Worm (Caenorhabditis elegans) whole organism, L1 larva: ENCODE results near the gene wee-1.3.
A peak's percentile ranks its signal among the peaks of the same experiment; 100 is the strongest.

Experiments
- C04F5.9 ChIP-seq: sonication (generic microtip); optimal IDR thresholded peaks from 2 replicates; lab custom pipeline; 2016; ENCODE audit warnings: missing genetic modification characterization, missing compliant biosample characterization
- C34B4.2 ChIP-seq: sonication (generic microtip); optimal IDR thresholded peaks from 2 replicates; lab custom pipeline; 2017; ENCODE audit warnings: mild to moderate bottlenecking, missing genetic modification characterization, missing compliant biosample characterization
- F16B12.6 ChIP-seq: fragments of 150-350 bp; optimal IDR thresholded peaks from 2 replicates; lab custom pipeline; 2014; ENCODE audit warnings: missing biosample characterization, missing genetic modification characterization
- Y116A8C.19 ChIP-seq: sonication (generic microtip); optimal IDR thresholded peaks from 2 replicates; lab custom pipeline; 2016; ENCODE audit warnings: missing compliant biosample characterization, missing genetic modification characterization, borderline replicate concordance
- blmp-1 ChIP-seq: fragments of 150-350 bp; optimal IDR thresholded peaks from 2 replicates; lab custom pipeline; 2014; ENCODE audit warnings: missing biosample characterization, missing genetic modification characterization
- ceh-88 ChIP-seq: fragments of 200-800 bp; sonication (Bioruptor generic); IDR thresholded peaks from 2 replicates; pipeline ENCODE4 v1.3.6; 2022; ENCODE audit warnings: missing genetic modification characterization, missing compliant biosample characterization
- ceh-90 ChIP-seq: sonication (generic microtip); optimal IDR thresholded peaks from 2 replicates; lab custom pipeline; 2016; ENCODE audit warnings: missing genetic modification characterization, missing compliant biosample characterization
- ces-1 ChIP-seq: fragments of 150-350 bp; optimal IDR thresholded peaks from 2 replicates; lab custom pipeline; 2014; ENCODE audit warnings: missing biosample characterization, missing genetic modification reagents, missing genetic modification characterization
- dsc-1 ChIP-seq: sonication (generic microtip); optimal IDR thresholded peaks from 2 replicates; lab custom pipeline; 2016; ENCODE audit warnings: mild to moderate bottlenecking, missing genetic modification characterization, missing compliant biosample characterization
- efl-1 ChIP-seq, 4 experiments: fragments of 150-350 bp; optimal IDR thresholded peaks in 3 of 4; peaks in 1 of 4; 1 replicate in 1 of 4; 2 replicates in 3 of 4; lab custom pipeline; 2014; ENCODE audit warnings: missing biosample characterization in 2 of 4, missing genetic modification characterization in 2 of 4, missing genetic modification reagents in 2 of 4
- efl-3 ChIP-seq: fragments of 200-800 bp; sonication (Bioruptor generic); optimal IDR thresholded peaks from 2 replicates; lab custom pipeline; 2018; ENCODE audit warnings: mild to moderate bottlenecking, missing genetic modification characterization, missing compliant biosample characterization
- egl-27 ChIP-seq, 2 experiments: fragments of 150-350 bp in 1 of 2; sonication (generic microtip); optimal IDR thresholded peaks; 3 replicates each; lab custom pipeline; 2017 to 2018; ENCODE audit warnings: missing biosample characterization in 2 of 2, missing genetic modification characterization in 2 of 2, missing genetic modification reagents in 2 of 2
- fkh-10 ChIP-seq: sonication (generic microtip); optimal IDR thresholded peaks from 2 replicates; lab custom pipeline; 2017; ENCODE audit warnings: missing biosample characterization, missing genetic modification reagents, missing genetic modification characterization
- fkh-8 ChIP-seq: sonication (generic microtip); optimal IDR thresholded peaks from 2 replicates; lab custom pipeline; 2016; ENCODE audit warnings: mild to moderate bottlenecking, missing genetic modification characterization, missing compliant biosample characterization
- fos-1 ChIP-seq: fragments of 150-350 bp; optimal IDR thresholded peaks from 2 replicates; lab custom pipeline; 2014; ENCODE audit warnings: missing biosample characterization, missing genetic modification characterization
- grh-1 ChIP-seq: fragments of 200-800 bp; sonication (Bioruptor generic); IDR thresholded peaks from 2 replicates; pipeline ENCODE4 v1.3.6; 2022; ENCODE audit warnings: missing genetic modification reagents, missing genetic modification characterization, missing compliant biosample characterization
- hlh-4 ChIP-seq: sonication (generic microtip); optimal IDR thresholded peaks from 2 replicates; lab custom pipeline; 2016; ENCODE audit warnings: mild to moderate bottlenecking, missing genetic modification characterization, missing compliant biosample characterization
- lin-14 ChIP-seq: fragments of 200-800 bp; sonication (Bioruptor generic); optimal IDR thresholded peaks from 2 replicates; lab custom pipeline; 2018; ENCODE audit warnings: mild to moderate bottlenecking, missing genetic modification characterization, moderate library complexity, missing compliant biosample characterization
- lin-35 ChIP-seq, 2 experiments: fragments of 150-350 bp; optimal IDR thresholded peaks; 2 replicates each; lab custom pipeline; 2014; ENCODE audit warnings: missing biosample characterization in 2 of 2, missing genetic modification characterization in 2 of 2, missing genetic modification reagents in 2 of 2
- lin-39 ChIP-seq: fragments of 150-350 bp; optimal IDR thresholded peaks from 2 replicates; lab custom pipeline; 2014; ENCODE audit warnings: missing biosample characterization, missing genetic modification reagents, missing genetic modification characterization
- lsy-2 ChIP-seq, 2 experiments: fragments of 150-350 bp; optimal IDR thresholded peaks; 2 replicates each; lab custom pipeline; 2014; ENCODE audit warnings: missing biosample characterization in 2 of 2, missing genetic modification characterization in 2 of 2
- mdl-1 ChIP-seq, 2 experiments: fragments of 150-350 bp; optimal IDR thresholded peaks; 2 replicates each; lab custom pipeline; 2014 to 2017; ENCODE audit warnings: missing biosample characterization in 2 of 2, missing genetic modification characterization in 2 of 2, inconsistent platforms in 1 of 2
- nhr-19 ChIP-seq: fragments of 200-800 bp; sonication (Bioruptor generic); conservative IDR thresholded peaks from 2 replicates; pipeline ENCODE4 v1.3.6; 2022; ENCODE audit warnings: missing genetic modification characterization, missing compliant biosample characterization
- nhr-47 ChIP-seq: sonication (generic microtip); optimal IDR thresholded peaks from 2 replicates; lab custom pipeline; 2016; ENCODE audit warnings: mild to moderate bottlenecking, missing genetic modification characterization, moderate library complexity, missing compliant biosample characterization
- nhr-71 ChIP-seq: sonication (generic microtip); optimal IDR thresholded peaks from 2 replicates; lab custom pipeline; 2016; ENCODE audit warnings: mild to moderate bottlenecking, missing genetic modification characterization, moderate library complexity, missing compliant biosample characterization
- nhr-76 ChIP-seq: sonication (generic microtip); optimal IDR thresholded peaks from 2 replicates; lab custom pipeline; 2017; ENCODE audit warnings: missing biosample characterization, missing genetic modification characterization
- nhr-77 ChIP-seq: fragments of 150-350 bp; optimal IDR thresholded peaks from 2 replicates; lab custom pipeline; 2014; ENCODE audit warnings: missing biosample characterization, missing genetic modification characterization
- nhr-84 ChIP-seq: sonication (generic microtip); optimal IDR thresholded peaks from 2 replicates; lab custom pipeline; 2017; ENCODE audit warnings: missing biosample characterization, missing genetic modification characterization
- rnt-1 ChIP-seq: sonication (generic microtip); optimal IDR thresholded peaks from 2 replicates; lab custom pipeline; 2016; ENCODE audit warnings: mild to moderate bottlenecking, missing genetic modification characterization, moderate library complexity, missing compliant biosample characterization
- snpc-4 ChIP-seq: fragments of 150-350 bp; optimal IDR thresholded peaks from 2 replicates; lab custom pipeline; 2014; ENCODE audit warnings: missing biosample characterization, missing genetic modification characterization
- sup-37 ChIP-seq: fragments of 200-800 bp; sonication (Bioruptor generic); optimal IDR thresholded peaks from 2 replicates; lab custom pipeline; 2018; ENCODE audit warnings: mild to moderate bottlenecking, missing genetic modification characterization, missing compliant biosample characterization
- unc-130 ChIP-seq: fragments of 150-350 bp; optimal IDR thresholded peaks from 2 replicates; lab custom pipeline; 2017; ENCODE audit warnings: missing biosample characterization, missing genetic modification characterization, inconsistent platforms
- unc-98 ChIP-seq: fragments of 200-800 bp; sonication (Bioruptor generic); IDR thresholded peaks from 2 replicates; pipeline ENCODE4 v1.3.6; 2022; ENCODE audit warnings: missing genetic modification characterization, missing compliant biosample characterization
- zag-1 ChIP-seq: fragments of 150-350 bp; optimal IDR thresholded peaks from 2 replicates; lab custom pipeline; 2014; ENCODE audit warnings: missing biosample characterization, missing genetic modification characterization
- ztf-11 ChIP-seq, 2 experiments: sonication (generic microtip); optimal IDR thresholded peaks; 2 replicates each; lab custom pipeline; 2016 to 2017; ENCODE audit warnings: missing genetic modification characterization in 2 of 2, missing biosample characterization in 1 of 2, missing compliant biosample characterization in 1 of 2

Gene wee-1.3

ce11 chrII:9727192-9727699 lies 11.0 kb upstream of the wee-1.3 start (continued):
- TF ChIP-seq ztf-11 (tag; optimal IDR thresholded peaks at IDR 0.05; lab: Kevin White, UChicago), result no peak
- peak; percentile 81 for TF ChIP-seq lin-14 (GFP tag; lab: Kevin White, UChicago)
- no peak for TF ChIP-seq C04F5.9 (tag; lab: Kevin White, UChicago)
- no peak for TF ChIP-seq snpc-4 (tag; lab: Kevin White, UChicago)

- TF ChIP-seq hlh-4 (tag; lab: Kevin White, UChicago), result no peak
- no peak for TF ChIP-seq nhr-76 (tag; lab: Kevin White, UChicago)
- TF ChIP-seq fkh-8, result no peak
- TF ChIP-seq sup-37 (GFP tag; lab: Kevin White, UChicago), result no peak
- TF ChIP-seq blmp-1 (tag; lab: Kevin White, UChicago), result peak; percentile 84
These were observed 8.8 kb upstream of the wee-1.3 start for ce11 chrII:9725056-9725455.

ce11 chrII:9724464-9724863 lies 8.2 kb upstream of the wee-1.3 start, which contains the start of gene cutl-2:
cutl-2 (minus strand) TSS chrII:9724673.
- no peak for TF ChIP-seq grh-1 (GFP tag; lab: Robert Waterston, UW)
- no peak for TF ChIP-seq dsc-1 (tag; lab: Kevin White, UChicago)
- no peak for TF ChIP-seq lin-14 (GFP tag; lab: Kevin White, UChicago)
- TF ChIP-seq Y116A8C.19, result no peak
- no peak for TF ChIP-seq unc-130 (tag; lab: Kevin White, UChicago)
- TF ChIP-seq nhr-77, result no peak
- TF ChIP-seq ceh-90 (tag; lab: Kevin White, UChicago), result no peak
- no peak for TF ChIP-seq fkh-10 (GFP tag; lab: Kevin White, UChicago)
- TF ChIP-seq nhr-76 (tag; lab: Kevin White, UChicago), result no peak
- TF ChIP-seq efl-3 (GFP tag; lab: Kevin White, UChicago), result no peak
- TF ChIP-seq unc-98, result no peak
- no peak for TF ChIP-seq lin-39 (tag; lab: Kevin White, UChicago)
- no peak for TF ChIP-seq lin-35 (GFP tag; optimal IDR thresholded peaks at IDR 0.05; lab: Kevin White, UChicago)
- TF ChIP-seq rnt-1 (tag; lab: Kevin White, UChicago), result no peak
- TF ChIP-seq mdl-1 (tag; optimal IDR thresholded peaks at IDR 0.05; lab: Kevin White, UChicago), result no peak
- TF ChIP-seq ces-1 (GFP tag; lab: Kevin White, UChicago), result no peak
- TF ChIP-seq F16B12.6 (tag; lab: Kevin White, UChicago), result no peak

- TF ChIP-seq efl-1 (optimal IDR thresholded peaks at IDR 0.05; lab: Kevin White, UChicago), result peak; percentile 13 to 39
- TF ChIP-seq efl-1 (GFP tag; optimal IDR thresholded peaks at IDR 0.05 in 1 of 2; lab: Kevin White, UChicago), result peak in 1 of 2 experiments; percentile 70
- TF ChIP-seq lsy-2 (tag; optimal IDR thresholded peaks at IDR 0.05; lab: Kevin White, UChicago), result peak in 1 of 2 experiments; percentile 52
- TF ChIP-seq nhr-47 (tag; lab: Kevin White, UChicago), result peak; percentile 5
- TF ChIP-seq nhr-19 (GFP tag; lab: Robert Waterston, UW), result peak; percentile 41
- peak; percentile 26 for TF ChIP-seq nhr-71 (tag; lab: Kevin White, UChicago)
These were observed 2.5 kb upstream of the wee-1.3 start, which contains the start of gene Y53C12A.11 for ce11 chrII:9718631-9719252. Y53C12A.11 (minus strand) TSS chrII:9718698.

ce11 chrII:9717904-9718303 lies 1.6 kb upstream of the wee-1.3 start, which contains the start of gene Y53C12A.6:
Y53C12A.6 (minus strand) TSS chrII:9718004.
- TF ChIP-seq blmp-1 (tag; lab: Kevin White, UChicago), result no peak
- TF ChIP-seq efl-1 (optimal IDR thresholded peaks at IDR 0.05; lab: Kevin White, UChicago), result no peak
- TF ChIP-seq efl-1 (GFP tag; optimal IDR thresholded peaks at IDR 0.05 in 1 of 2; lab: Kevin White, UChicago), result no peak
- no peak for TF ChIP-seq C34B4.2 (tag; lab: Kevin White, UChicago)
- no peak for TF ChIP-seq zag-1
- TF ChIP-seq hlh-4 (tag; lab: Kevin White, UChicago), result no peak
- no peak for TF ChIP-seq nhr-84
- TF ChIP-seq snpc-4 (tag; lab: Kevin White, UChicago), result no peak
- no peak for TF ChIP-seq egl-27 (tag; optimal IDR thresholded peaks at IDR 0.05; lab: Kevin White, UChicago)
- TF ChIP-seq dsc-1 (tag; lab: Kevin White, UChicago), result no peak
- no peak for TF ChIP-seq fos-1 (tag; lab: Kevin White, UChicago)
- TF ChIP-seq ceh-88 (GFP tag; lab: Robert Waterston, UW), result no peak
